Worm (Caenorhabditis elegans) whole organism, early embryonic: ENCODE data around the gene T10H9.1.

ENCODE experiments used
- B0310.2 ChIP-seq: sonication (generic microtip); optimal IDR thresholded peaks from 2 replicates; lab custom pipeline; 2016; ENCODE audit warnings: mild to moderate bottlenecking, missing genetic modification characterization, missing compliant biosample characterization
- F13C5.2 ChIP-seq: sonication (generic microtip); optimal IDR thresholded peaks from 2 replicates; lab custom pipeline; 2017; ENCODE audit warnings: mild to moderate bottlenecking, missing genetic modification characterization, inconsistent platforms, missing compliant biosample characterization
- aly-1 ChIP-seq: sonication (generic microtip); optimal IDR thresholded peaks from 2 replicates; lab custom pipeline; 2016; ENCODE audit warnings: missing genetic modification characterization, missing compliant biosample characterization
- ama-1 ChIP-seq: fragments of 150-350 bp; optimal IDR thresholded peaks from 2 replicates; lab custom pipeline; 2014
- ceh-13 ChIP-seq: fragments of 200-800 bp; sonication (Bioruptor generic); optimal IDR thresholded peaks from 2 replicates; lab custom pipeline; 2018; ENCODE audit warnings: mild to moderate bottlenecking, missing genetic modification characterization, missing compliant biosample characterization
- ceh-36 ChIP-seq: sonication (generic microtip); optimal IDR thresholded peaks from 2 replicates; lab custom pipeline; 2016; ENCODE audit warnings: missing genetic modification characterization, inconsistent platforms, missing compliant biosample characterization
- ets-7 ChIP-seq: sonication (generic microtip); optimal IDR thresholded peaks from 2 replicates; lab custom pipeline; 2016; ENCODE audit warnings: missing genotype, missing genetic modification characterization, missing compliant biosample characterization
- flt-1 ChIP-seq: fragments of 200-800 bp; sonication (Bioruptor generic); IDR thresholded peaks from 2 replicates; pipeline ENCODE4 v1.3.6; 2022; ENCODE audit warnings: missing genetic modification characterization, missing compliant biosample characterization
- hmbx-1 ChIP-seq: sonication (generic microtip); optimal IDR thresholded peaks from 2 replicates; lab custom pipeline; 2016; ENCODE audit warnings: mild to moderate bottlenecking, missing genetic modification characterization, missing compliant biosample characterization
- hnd-1 ChIP-seq: sonication (generic microtip); optimal IDR thresholded peaks from 2 replicates; lab custom pipeline; 2016; ENCODE audit warnings: missing genetic modification characterization, missing compliant biosample characterization
- pes-1 ChIP-seq: fragments of 200-800 bp; sonication (Bioruptor generic); IDR thresholded peaks from 2 replicates; pipeline ENCODE4 v1.3.6; 2022; ENCODE audit warnings: missing genetic modification reagents, missing genetic modification characterization, missing compliant biosample characterization
- scrt-1 ChIP-seq: fragments of 200-800 bp; sonication (Bioruptor generic); IDR thresholded peaks from 2 replicates; pipeline ENCODE4 v1.3.6; 2022; ENCODE audit warnings: missing genetic modification characterization, missing compliant biosample characterization
- sea-1 ChIP-seq: fragments of 200-800 bp; sonication (Bioruptor generic); conservative IDR thresholded peaks from 2 replicates; pipeline ENCODE4 v1.3.6; 2022; ENCODE audit warnings: missing genetic modification characterization, missing compliant biosample characterization
- tra-4 ChIP-seq: sonication (generic microtip); optimal IDR thresholded peaks from 2 replicates; lab custom pipeline; 2017; ENCODE audit warnings: missing genetic modification characterization, missing compliant biosample characterization

DNA sequence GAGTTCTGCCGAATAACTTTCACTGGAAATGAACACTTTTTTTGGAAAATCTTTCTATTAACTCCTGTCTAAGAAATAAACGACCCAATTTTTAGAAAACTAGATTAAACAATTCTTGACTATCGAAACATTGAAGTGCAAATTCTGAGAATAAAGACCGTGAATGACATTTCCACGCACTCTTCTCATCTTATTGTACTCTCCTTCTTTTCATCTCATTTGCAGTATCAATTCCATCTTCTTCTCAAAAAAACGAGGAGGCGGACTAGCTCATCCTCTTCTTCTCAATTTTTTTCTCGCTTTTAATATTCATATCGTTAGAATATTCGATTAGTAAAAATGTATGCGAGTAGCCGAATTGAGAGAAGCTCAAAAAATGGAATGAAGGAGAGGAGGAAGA is 12.2 kb downstream of the T10H9.1 start:
- TF ChIP-seq pes-1 (no peak), flt-1 (GFP tag; lab: Robert Waterston, UW) (no peak), ets-7 (no peak), B0310.2 (tag; lab: Kevin White, UChicago) (no peak), ceh-13 (GFP tag; lab: Kevin White, UChicago) (no peak), scrt-1 (GFP tag; lab: Robert Waterston, UW) (no peak), ama-1 (lab: Kevin White, UChicago) (no peak), aly-1 (tag; lab: Kevin White, UChicago) (no peak), hnd-1 (no peak), sea-1 (GFP tag; lab: Robert Waterston, UW) (no peak), F13C5.2 (tag; lab: Kevin White, UChicago) (no peak), tra-4 (tag; lab: Kevin White, UChicago) (no peak), hmbx-1 (tag; lab: Kevin White, UChicago) (no peak), ceh-36 (tag; lab: Kevin White, UChicago) (no peak)
